Fruit fly (Drosophila melanogaster) S2 (cell line): ENCODE results near the gene pinta.
A peak's percentile ranks its signal among the peaks of the same experiment; 100 is the strongest.

Source experiments
- CG8478 ChIP-seq: fragments of >200 bp; optimal IDR thresholded peaks from 2 replicates; lab custom pipeline; 2018
- CTCF ChIP-seq, 2 experiments: fragments of >200 bp; optimal IDR thresholded peaks; 2 replicates each; lab custom pipeline; 2018

- TF ChIP-seq CG8478 (lab: Kevin White, UChicago) (no peak), CTCF (optimal IDR thresholded peaks at IDR 0.05; lab: Kevin White, UChicago) (peak in 1 of 2 experiments; percentile 24)
Measured at dm6 chr3R:22420911-22421310, 3.8 kb downstream of the pinta start, which contains the start of the genes Nop56 and mats.
